Worm (Caenorhabditis elegans) whole organism, L4/young adult: ENCODE data around the gene W04G3.7.

Experiments used
- dao-5 ChIP-seq: sonication (generic microtip); optimal IDR thresholded peaks from 2 replicates; lab custom pipeline; 2016; ENCODE audit warnings: missing genotype, missing genetic modification characterization, moderate library complexity, missing compliant biosample characterization
- him-1 ChIP-seq: sonication (generic microtip); optimal IDR thresholded peaks from 2 replicates; lab custom pipeline; 2016; ENCODE audit warnings: missing genotype, missing genetic modification reagents, missing genetic modification characterization, missing compliant biosample characterization

DNA sequence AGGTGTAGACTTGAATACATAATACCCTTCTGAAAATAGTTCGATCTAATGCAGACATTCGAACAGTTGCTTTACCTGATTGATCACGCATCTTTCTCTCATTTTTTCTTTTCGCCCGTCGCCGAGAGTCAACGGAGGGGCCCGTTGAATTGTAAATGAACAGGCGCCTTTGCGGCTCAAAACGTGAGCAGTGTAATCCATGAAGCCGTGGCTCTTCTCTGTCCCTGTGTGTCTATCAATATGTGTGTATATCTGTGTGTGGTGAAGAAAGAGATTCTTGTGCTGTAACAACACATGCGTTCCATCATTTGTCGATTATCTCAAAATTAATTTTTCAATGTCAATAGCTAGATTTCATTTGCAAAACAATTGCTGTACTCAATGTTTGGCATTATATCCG is 49.5 kb downstream of the W04G3.7 start:
- TF ChIP-seq him-1 (no peak), dao-5 (tag; lab: Kevin White, UChicago) (no peak)
